Fruit fly (Drosophila melanogaster): ENCODE data around the gene Pect.

Pect gene

DNA sequence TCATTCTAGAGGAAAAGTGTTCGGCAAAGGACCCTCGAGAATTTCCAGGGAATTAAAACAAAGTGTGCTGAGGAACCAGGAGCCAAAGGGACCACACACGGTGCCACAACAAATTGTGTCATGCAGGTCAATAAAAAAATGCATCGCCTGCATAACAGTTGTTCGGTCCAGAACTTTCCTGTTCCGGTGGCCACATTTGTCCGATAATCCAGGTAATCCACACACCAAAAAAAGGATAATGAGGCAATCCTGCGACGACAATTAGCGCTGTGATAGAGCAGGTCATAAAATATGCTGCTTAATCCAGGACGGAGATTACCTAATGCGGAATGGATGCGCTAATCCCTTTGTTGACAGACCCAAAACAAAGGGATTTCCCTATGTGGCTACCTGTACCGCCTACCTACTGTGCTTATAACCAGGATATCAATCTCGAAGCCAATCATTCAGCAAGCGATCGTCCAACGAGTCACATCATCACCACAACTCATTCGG, 25.9 kb downstream of the Pect start, which contains the start of gene CG16815:
Gene CG16815, plus strand, starts transcription at position 445 of the 495 bp plus-strand sequence.
- TF ChIP-seq CTCF (optimal IDR thresholded peaks at IDR 0.05), result no peak
- no peak for TF ChIP-seq CG8478 (optimal IDR thresholded peaks at IDR 0.05)

dm6 chr2L:13231739-13232138, 28.2 kb downstream of the Pect start, which contains the start of gene Prosalpha6T:
Prosalpha6T (plus strand) TSS chr2L:13232039.
- TF ChIP-seq CTCF (optimal IDR thresholded peaks at IDR 0.05), result no peak
- no peak for TF ChIP-seq CG8478 (optimal IDR thresholded peaks at IDR 0.05)

- TF ChIP-seq CTCF (optimal IDR thresholded peaks at IDR 0.05) (no peak), CG8478 (optimal IDR thresholded peaks at IDR 0.05) (no peak)
These were observed 31.3 kb downstream of the Pect start, which contains the start of gene Mabi for dm6 chr2L:13234610-13235489. Mabi (minus strand) TSS chr2L:13234660.

DNA sequence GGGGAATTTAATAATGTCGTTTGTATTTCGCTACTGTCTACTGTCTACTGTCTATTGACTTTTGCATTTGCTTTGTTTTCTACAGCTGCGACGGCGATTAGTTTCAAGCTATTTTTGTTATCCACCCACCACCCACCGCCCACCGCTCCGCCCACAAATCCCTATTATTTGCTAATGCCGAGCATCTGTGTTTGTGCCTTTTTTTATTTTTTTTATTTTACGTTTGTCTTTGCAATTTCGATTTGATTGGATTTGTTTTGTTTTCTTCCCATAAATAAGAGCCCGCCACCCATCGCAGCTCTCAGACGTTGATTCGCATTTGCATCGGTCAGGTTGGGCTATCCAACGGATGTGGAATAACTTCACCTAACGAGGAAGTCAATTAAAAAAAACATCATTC, 32.6 kb downstream of the Pect start, which contains the start of gene Jhbp14:
Gene Jhbp14, plus strand, starts transcription at position 301 of the 400 bp plus-strand sequence.
- TF ChIP-seq CG8478 (optimal IDR thresholded peaks at IDR 0.05) (no peak), CTCF (optimal IDR thresholded peaks at IDR 0.05) (no peak)

dm6 chr2L:13239689-13240088, 36.1 kb downstream of the Pect start, which contains the start of gene Jhbp13:
Jhbp13 (plus strand) TSS chr2L:13239989.
- TF ChIP-seq CG8478 (optimal IDR thresholded peaks at IDR 0.05) (no peak), CTCF (optimal IDR thresholded peaks at IDR 0.05) (no peak)

dm6 chr2L:13244759-13245308, 41.3 kb downstream of the Pect start:
- TF ChIP-seq CG8478 (optimal IDR thresholded peaks at IDR 0.05) (no peak), CTCF (optimal IDR thresholded peaks at IDR 0.05) (no peak)

- TF ChIP-seq CTCF (optimal IDR thresholded peaks at IDR 0.05), result no peak
- TF ChIP-seq CG8478 (optimal IDR thresholded peaks at IDR 0.05), result no peak
These were observed 42.5 kb downstream of the Pect start, which contains the start of gene CG16820 for dm6 chr2L:13245855-13246645. CG16820 (plus strand) TSS chr2L:13246232.

DNA sequence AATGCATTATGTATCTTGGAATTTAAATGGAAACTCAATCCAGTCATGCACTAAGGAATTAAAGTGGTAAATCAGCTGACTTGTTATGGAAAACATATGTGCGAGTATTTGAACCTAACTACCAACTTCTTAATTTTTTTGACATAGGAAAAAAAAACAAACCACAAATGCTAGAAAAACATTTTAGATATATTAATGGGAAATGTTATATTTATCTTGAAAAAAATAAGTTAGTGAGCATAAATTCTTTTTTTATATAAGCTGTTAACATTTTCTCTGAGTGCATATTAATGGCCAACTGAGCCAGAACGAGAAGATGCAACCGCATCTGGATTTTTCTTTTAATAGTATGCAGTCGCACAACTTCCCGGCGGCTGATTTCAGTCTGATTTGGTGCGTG, 47.6 kb downstream of the Pect start:
- TF ChIP-seq CTCF (optimal IDR thresholded peaks at IDR 0.05), result no peak
- TF ChIP-seq CG8478 (optimal IDR thresholded peaks at IDR 0.05), result no peak

DNA sequence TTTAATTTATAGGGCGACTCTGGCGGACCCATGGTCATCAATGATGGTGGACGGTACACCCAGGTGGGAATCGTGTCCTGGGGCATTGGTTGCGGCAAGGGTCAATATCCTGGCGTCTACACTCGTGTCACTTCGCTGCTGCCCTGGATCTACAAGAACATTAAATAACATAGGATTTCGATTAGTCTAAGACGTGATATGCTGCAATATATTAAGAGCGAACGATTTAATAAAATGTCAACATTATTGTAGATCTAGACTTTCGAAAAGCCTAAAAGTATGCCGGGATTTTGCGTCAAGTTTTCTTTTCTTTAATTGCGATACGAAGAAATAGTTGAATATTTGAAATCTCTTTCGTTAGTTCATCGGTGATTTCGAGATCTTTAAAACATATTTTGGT, 53.6 kb downstream of the Pect start, which contains the start of gene Naa20B:
Gene Naa20B, plus strand, starts transcription at position 301 of the 400 bp plus-strand sequence.
- no peak for TF ChIP-seq CTCF (optimal IDR thresholded peaks at IDR 0.05)
- TF ChIP-seq CG8478 (optimal IDR thresholded peaks at IDR 0.05), result no peak

DNA sequence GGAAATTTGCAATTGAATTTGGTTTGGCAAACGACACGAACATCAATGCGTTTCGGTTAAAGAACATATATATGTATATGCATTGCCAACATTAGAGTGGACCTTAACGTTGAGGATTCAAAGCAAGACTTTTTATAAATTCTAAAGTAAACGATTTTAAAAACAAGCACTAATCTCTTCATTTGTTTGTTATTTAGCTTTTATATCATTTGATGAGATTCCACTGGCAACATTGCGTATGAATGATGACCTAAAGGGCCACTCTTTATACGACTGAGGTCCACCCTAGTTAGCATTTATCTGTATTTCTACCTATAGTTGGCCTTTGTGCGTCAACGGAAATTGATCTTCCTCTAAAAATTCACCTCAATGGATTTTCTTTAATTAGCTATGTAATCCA, 55.1 kb downstream of the Pect start:
- TF ChIP-seq CG8478 (optimal IDR thresholded peaks at IDR 0.05) (no peak), CTCF (optimal IDR thresholded peaks at IDR 0.05) (no peak)

DNA sequence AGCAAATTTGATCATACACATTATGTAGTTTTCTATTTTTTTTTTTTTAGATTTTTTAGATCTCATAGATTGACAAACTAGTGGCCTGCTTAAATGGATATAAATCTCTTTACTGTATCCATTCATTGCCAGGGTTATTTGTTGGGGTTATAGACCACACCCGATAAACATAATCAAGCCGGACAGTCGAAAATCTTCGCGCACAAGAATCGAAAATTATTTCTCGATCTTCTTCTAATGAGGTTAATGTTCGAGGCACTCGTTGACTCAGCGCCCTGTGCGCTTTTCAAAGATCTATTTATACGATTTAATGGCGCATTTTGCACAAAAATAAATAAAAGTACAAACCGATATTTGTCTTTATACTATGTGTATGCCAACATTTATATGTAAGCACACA, 56.1 kb downstream of the Pect start, which contains the start of gene CG31730:
Gene CG31730, minus strand, starts transcription at position 101 of the 400 bp plus-strand sequence.
- TF ChIP-seq CTCF (optimal IDR thresholded peaks at IDR 0.05) (no peak), CG8478 (optimal IDR thresholded peaks at IDR 0.05) (no peak)

Measured in S2 (cell line).